Worm (Caenorhabditis elegans) whole organism, midembryonic: Measurements from ENCODE around the gene gst-27.

ENCODE experiments used
- T22C8.4 ChIP-seq: fragments of 200-800 bp; sonication (Bioruptor generic); IDR thresholded peaks from 2 replicates; pipeline ENCODE4 v1.3.6; 2022; ENCODE audit warnings: missing genetic modification characterization, missing compliant biosample characterization
- cog-1 ChIP-seq: sonication (generic microtip); optimal IDR thresholded peaks from 2 replicates; lab custom pipeline; 2016; ENCODE audit warnings: missing genetic modification characterization, missing compliant biosample characterization
- flt-1 ChIP-seq: fragments of 200-800 bp; sonication (Bioruptor generic); IDR thresholded peaks from 2 replicates; pipeline ENCODE4 v1.3.6; 2022; ENCODE audit warnings: missing genetic modification characterization, missing compliant biosample characterization
- klf-2 ChIP-seq: fragments of 200-800 bp; sonication (Bioruptor generic); conservative IDR thresholded peaks from 2 replicates; pipeline ENCODE4 v1.3.6; 2022; ENCODE audit warnings: missing genetic modification reagents, missing genetic modification characterization, missing compliant biosample characterization
- med-1 ChIP-seq: sonication (generic microtip); optimal IDR thresholded peaks from 2 replicates; lab custom pipeline; 2017; ENCODE audit warnings: missing genetic modification characterization, mild to moderate bottlenecking, missing compliant biosample characterization, antibody characterized with exemption, missing genetic modification reagents; ENCODE audit not compliant: insufficient read depth
- ref-1 ChIP-seq: fragments of 200-800 bp; sonication (Bioruptor generic); conservative IDR thresholded peaks from 2 replicates; pipeline ENCODE4 v1.3.6; 2022; ENCODE audit warnings: missing genetic modification reagents, missing genetic modification characterization, missing compliant biosample characterization
- tab-1 ChIP-seq: fragments of 200-800 bp; sonication (Bioruptor generic); IDR thresholded peaks from 2 replicates; pipeline ENCODE4 v1.3.6; 2022; ENCODE audit warnings: missing genetic modification characterization, missing compliant biosample characterization
- ztf-23 ChIP-seq: fragments of 200-800 bp; sonication (Bioruptor generic); IDR thresholded peaks from 2 replicates; pipeline ENCODE4 v1.3.6; 2022; ENCODE audit warnings: missing genetic modification reagents, missing genetic modification characterization, missing compliant biosample characterization
- ztf-29 ChIP-seq: fragments of 200-800 bp; sonication (Bioruptor generic); IDR thresholded peaks from 2 replicates; pipeline ENCODE4 v1.3.6; 2022; ENCODE audit warnings: missing genetic modification reagents, missing genetic modification characterization, missing compliant biosample characterization

The gst-27 gene

ce11 chrII:15203398-15204068 is 38.0 kb upstream of the gst-27 start:
- TF ChIP-seq ztf-23 (GFP tag; lab: Robert Waterston, UW): no peak
- no peak for TF ChIP-seq cog-1
- no peak for TF ChIP-seq klf-2 (GFP tag; lab: Robert Waterston, UW)
- no peak for TF ChIP-seq ztf-29 (GFP tag; lab: Robert Waterston, UW)
- TF ChIP-seq med-1: no peak
- TF ChIP-seq tab-1: no peak
- TF ChIP-seq ref-1 (GFP tag; lab: Robert Waterston, UW): no peak
- TF ChIP-seq flt-1: no peak
- TF ChIP-seq T22C8.4 (GFP tag; lab: Robert Waterston, UW): no peak

- TF ChIP-seq med-1: no peak
- TF ChIP-seq ref-1 (GFP tag; lab: Robert Waterston, UW): no peak
- no peak for TF ChIP-seq flt-1
- no peak for TF ChIP-seq ztf-29 (GFP tag; lab: Robert Waterston, UW)
- TF ChIP-seq T22C8.4 (GFP tag; lab: Robert Waterston, UW): no peak
- no peak for TF ChIP-seq ztf-23 (GFP tag; lab: Robert Waterston, UW)
- no peak for TF ChIP-seq klf-2 (GFP tag; lab: Robert Waterston, UW)
- no peak for TF ChIP-seq tab-1
- TF ChIP-seq cog-1: no peak
These were observed 32.0 kb upstream of the gst-27 start for ce11 chrII:15197500-15197899.

- TF ChIP-seq T22C8.4 (GFP tag; lab: Robert Waterston, UW) (no peak), ztf-23 (GFP tag; lab: Robert Waterston, UW) (no peak), ztf-29 (GFP tag; lab: Robert Waterston, UW) (no peak), med-1 (no peak), cog-1 (no peak), tab-1 (no peak), flt-1 (no peak), klf-2 (GFP tag; lab: Robert Waterston, UW) (no peak), ref-1 (GFP tag; lab: Robert Waterston, UW) (no peak)
These were observed 30.9 kb upstream of the gst-27 start, which contains the start of gene spsb-1 for ce11 chrII:15196433-15196832. TSS of gene spsb-1 (plus strand) at chrII:15196733.

DNA sequence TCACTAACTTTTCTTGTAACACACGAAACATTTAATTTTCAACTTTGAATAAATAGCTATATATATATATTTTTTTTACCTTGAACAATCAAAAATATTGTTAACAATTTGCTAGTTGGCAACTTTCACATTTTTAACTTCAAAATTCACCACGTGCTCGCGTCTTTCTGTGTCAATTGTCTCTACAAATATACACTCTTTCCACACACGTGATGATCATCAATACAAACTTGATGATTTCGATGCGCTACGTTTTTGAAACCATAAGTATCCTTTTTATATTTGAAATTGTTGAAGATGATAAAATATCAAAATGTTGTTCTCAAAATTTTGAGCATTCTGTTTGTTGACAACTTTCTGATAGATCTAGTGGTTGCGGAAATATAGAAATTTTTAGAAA is 29.8 kb upstream of the gst-27 start:
- TF ChIP-seq tab-1 (no peak), med-1 (no peak), ref-1 (GFP tag; lab: Robert Waterston, UW) (no peak), cog-1 (no peak), ztf-23 (GFP tag; lab: Robert Waterston, UW) (no peak), flt-1 (no peak), T22C8.4 (GFP tag; lab: Robert Waterston, UW) (no peak), klf-2 (GFP tag; lab: Robert Waterston, UW) (no peak), ztf-29 (GFP tag; lab: Robert Waterston, UW) (no peak)

DNA sequence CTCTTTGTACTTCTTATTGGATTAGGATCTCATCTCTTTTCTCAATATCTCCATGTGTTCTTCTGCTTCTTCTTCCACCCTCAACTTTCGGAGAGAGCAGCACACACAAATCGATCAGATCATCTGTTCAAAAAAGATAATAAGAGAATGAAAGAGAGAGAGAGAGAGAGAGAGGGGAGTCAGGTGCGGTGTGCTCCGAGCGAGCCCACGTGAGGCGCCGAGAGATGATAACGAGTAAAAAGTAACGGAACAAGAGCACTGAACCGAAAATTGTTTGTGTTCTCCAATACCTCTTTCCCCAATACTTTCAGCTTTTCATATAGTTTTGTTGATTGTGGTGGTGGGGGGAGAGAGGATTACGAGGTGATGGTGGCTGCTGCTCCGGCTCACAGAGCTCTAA is 28.4 kb upstream of the gst-27 start:
- TF ChIP-seq flt-1: no peak
- no peak for TF ChIP-seq T22C8.4 (GFP tag; lab: Robert Waterston, UW)
- TF ChIP-seq klf-2 (GFP tag; lab: Robert Waterston, UW): no peak
- no peak for TF ChIP-seq med-1
- TF ChIP-seq ztf-23 (GFP tag; lab: Robert Waterston, UW): no peak
- no peak for TF ChIP-seq cog-1
- TF ChIP-seq ztf-29 (GFP tag; lab: Robert Waterston, UW): no peak
- no peak for TF ChIP-seq tab-1
- TF ChIP-seq ref-1 (GFP tag; lab: Robert Waterston, UW): no peak

- no peak for TF ChIP-seq tab-1
- TF ChIP-seq ztf-29 (GFP tag; lab: Robert Waterston, UW): no peak
- no peak for TF ChIP-seq flt-1
- no peak for TF ChIP-seq T22C8.4 (GFP tag; lab: Robert Waterston, UW)
- no peak for TF ChIP-seq ref-1 (GFP tag; lab: Robert Waterston, UW)
- no peak for TF ChIP-seq med-1
- TF ChIP-seq ztf-23 (GFP tag; lab: Robert Waterston, UW): no peak
- TF ChIP-seq cog-1: no peak
These were observed 25.4 kb upstream of the gst-27 start for ce11 chrII:15190971-15191370.

DNA sequence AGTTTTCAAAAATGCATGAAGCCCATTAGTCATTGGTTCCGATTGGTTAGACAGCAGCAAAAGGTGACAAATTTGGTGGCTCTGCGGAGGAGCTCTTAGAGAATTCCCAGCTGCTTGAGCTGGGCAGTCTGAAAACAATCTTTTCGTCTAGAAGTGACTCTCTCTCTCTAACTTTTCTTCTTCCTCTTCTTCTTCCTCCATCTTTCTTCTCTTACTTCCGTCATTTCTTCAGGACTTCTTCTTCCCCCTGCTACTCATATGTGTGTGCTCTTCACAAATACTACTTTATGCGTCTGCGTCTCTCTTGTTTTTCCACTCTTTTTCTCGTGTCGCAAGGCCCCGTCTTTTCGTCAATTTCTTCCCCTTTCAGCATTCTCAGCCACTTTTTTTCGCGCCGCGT is 24.4 kb upstream of the gst-27 start:
- TF ChIP-seq tab-1: no peak
- no peak for TF ChIP-seq flt-1
- no peak for TF ChIP-seq ztf-23 (GFP tag; lab: Robert Waterston, UW)

DNA sequence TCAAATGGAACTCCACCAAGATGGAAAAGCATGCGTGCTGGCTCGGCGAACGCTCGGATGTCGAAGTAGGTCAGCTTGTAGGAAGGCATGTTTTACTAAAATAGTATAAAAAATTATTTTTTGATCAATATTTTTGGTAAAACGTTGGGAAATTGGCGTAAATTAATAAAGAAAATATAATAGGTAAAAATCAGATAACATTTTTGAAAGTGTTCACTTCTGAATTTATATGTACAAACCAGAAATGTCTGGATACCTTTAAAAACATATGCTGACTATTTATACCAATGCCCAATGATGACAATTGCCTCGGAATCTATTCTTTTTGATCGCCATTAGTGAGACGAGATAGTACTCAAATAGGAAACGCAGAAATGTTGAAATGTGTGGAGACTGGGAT is 19.8 kb upstream of the gst-27 start, which contains the start of gene gst-35:
Gene gst-35 (minus strand): TSS at position 101 of the 400 bp plus-strand sequence.
- TF ChIP-seq cog-1 (no peak), ref-1 (GFP tag; lab: Robert Waterston, UW) (no peak), ztf-29 (GFP tag; lab: Robert Waterston, UW) (no peak), flt-1 (no peak), med-1 (no peak), klf-2 (GFP tag; lab: Robert Waterston, UW) (no peak), T22C8.4 (GFP tag; lab: Robert Waterston, UW) (no peak), tab-1 (no peak), ztf-23 (GFP tag; lab: Robert Waterston, UW) (no peak)

DNA sequence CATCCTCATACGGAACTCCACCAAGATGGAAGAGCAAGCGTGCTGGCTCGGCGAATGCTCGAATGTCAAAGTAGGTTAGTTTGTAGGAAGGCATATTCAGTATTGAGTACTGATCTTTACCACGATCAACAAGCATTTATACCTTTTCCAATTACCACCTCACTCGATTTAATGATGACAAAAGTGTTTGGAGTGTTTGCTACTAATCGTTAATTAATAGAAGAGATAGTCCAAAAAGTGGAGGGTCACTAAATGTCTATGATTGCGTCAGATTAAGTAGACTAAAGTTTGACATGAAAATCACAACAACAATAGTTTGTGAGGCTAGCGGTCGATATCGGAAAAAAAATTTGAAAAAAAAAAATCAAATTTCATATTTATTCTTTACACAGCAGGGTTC is 17.6 kb upstream of the gst-27 start, which contains the start of gene gst-34:
Gene gst-34 (minus strand): TSS at position 101 of the 400 bp plus-strand sequence.
- TF ChIP-seq med-1 (no peak), T22C8.4 (GFP tag; lab: Robert Waterston, UW) (no peak), tab-1 (no peak), cog-1 (no peak), klf-2 (GFP tag; lab: Robert Waterston, UW) (no peak), ztf-23 (GFP tag; lab: Robert Waterston, UW) (no peak), flt-1 (no peak), ztf-29 (GFP tag; lab: Robert Waterston, UW) (no peak), ref-1 (GFP tag; lab: Robert Waterston, UW) (no peak)

DNA sequence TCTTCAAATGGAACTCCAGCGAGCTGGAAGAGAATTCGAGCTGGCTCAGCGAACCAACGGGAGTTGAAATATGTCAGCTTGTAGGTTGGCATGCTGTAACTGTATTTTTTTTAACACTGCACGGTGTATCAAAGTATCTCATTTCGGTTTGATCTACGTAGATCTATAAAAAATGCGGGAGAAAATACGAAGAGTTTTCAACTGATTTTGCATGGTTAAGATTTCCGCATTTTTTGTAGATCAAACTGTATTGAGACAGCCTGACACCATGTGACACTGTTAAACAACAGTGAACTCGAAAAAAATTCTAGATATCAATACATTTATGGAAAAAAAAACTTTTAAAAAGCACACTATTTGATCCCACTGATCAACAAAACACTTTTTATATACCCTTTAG is 13.0 kb upstream of the gst-27 start, which contains the start of gene gst-32:
Gene gst-32 (minus strand): TSS at position 101 of the 400 bp plus-strand sequence.
- TF ChIP-seq tab-1 (no peak), ztf-29 (GFP tag; lab: Robert Waterston, UW) (no peak), cog-1 (no peak), T22C8.4 (GFP tag; lab: Robert Waterston, UW) (no peak), flt-1 (no peak), ref-1 (GFP tag; lab: Robert Waterston, UW) (no peak), klf-2 (GFP tag; lab: Robert Waterston, UW) (no peak), med-1 (no peak), ztf-23 (GFP tag; lab: Robert Waterston, UW) (no peak)
